Fruit fly (Drosophila melanogaster) whole organism, wandering third instar larva: Measurements from ENCODE around the gene Muc91C.

Experiments
- CrebA ChIP-seq: fragments of 200-800 bp; sonication (Bioruptor generic); optimal IDR thresholded peaks from 2 replicates; lab custom pipeline; 2016; ENCODE audit warnings: missing biosample characterization, mild to moderate bottlenecking, missing genetic modification characterization, borderline replicate concordance
- Dif ChIP-seq: fragments of 200-275, 200-300 bp; sonication (Bioruptor generic); optimal IDR thresholded peaks from 2 replicates; lab custom pipeline; 2018; ENCODE audit warnings: missing biosample characterization, missing genetic modification characterization; ENCODE audit not compliant: partially characterized antibody
- HLH106 ChIP-seq: fragments of 200-800 bp; optimal IDR thresholded peaks from 3 replicates; lab custom pipeline; 2019; ENCODE audit warnings: missing biosample characterization, mild to moderate bottlenecking, missing genetic modification characterization, moderate library complexity
- Hnf4 ChIP-seq: fragments of 200-800 bp; sonication (Bioruptor generic); optimal IDR thresholded peaks from 2 replicates; lab custom pipeline; 2016; ENCODE audit warnings: missing biosample characterization, mild to moderate bottlenecking, missing genetic modification characterization
- Hr83 ChIP-seq: fragments of 200-300 bp; sonication (Bioruptor generic); optimal IDR thresholded peaks from 2 replicates; lab custom pipeline; 2016; ENCODE audit warnings: missing biosample characterization, mild to moderate bottlenecking, missing genetic modification characterization, moderate library complexity; ENCODE audit not compliant: poor library complexity, severe bottlenecking
- Mio ChIP-seq: sonication (Bioruptor generic); optimal IDR thresholded peaks from 2 replicates; lab custom pipeline; 2016; ENCODE audit warnings: missing biosample characterization, missing genetic modification characterization
- Myc ChIP-seq: fragments of >200 bp; optimal IDR thresholded peaks from 2 replicates; lab custom pipeline; 2017
- OdsH ChIP-seq: fragments of 200-800 bp; sonication (Bioruptor generic); optimal IDR thresholded peaks from 2 replicates; lab custom pipeline; 2016; ENCODE audit warnings: missing biosample characterization, mild to moderate bottlenecking, missing genetic modification characterization
- Sp1 ChIP-seq: fragments of 200-800 bp; sonication (Bioruptor generic); optimal IDR thresholded peaks from 3 replicates; lab custom pipeline; 2019; ENCODE audit warnings: missing biosample characterization, mild to moderate bottlenecking, missing genetic modification characterization, moderate library complexity
- br ChIP-seq: fragments of 200-800 bp; sonication (Bioruptor generic); optimal IDR thresholded peaks from 2 replicates; lab custom pipeline; 2016; ENCODE audit warnings: missing biosample characterization, missing genetic modification characterization
- brk ChIP-seq: fragments of 200-800 bp; sonication (Bioruptor generic); optimal IDR thresholded peaks from 2 replicates; lab custom pipeline; 2016; ENCODE audit warnings: missing biosample characterization, mild to moderate bottlenecking, missing genetic modification characterization
- dl ChIP-seq, 2 experiments: fragments of 175-275, 200-275 bp in 1 of 2; fragments of 200-275 bp in 1 of 2; sonication (Bioruptor generic); optimal IDR thresholded peaks; lab custom pipeline; 2018; ENCODE audit warnings: mild to moderate bottlenecking in 2 of 2, missing biosample characterization in 2 of 2, missing genetic modification characterization in 2 of 2, moderate library complexity in 2 of 2; ENCODE audit not compliant: partially characterized antibody in 2 of 2, insufficient read depth in 1 of 2
- dmrt93B ChIP-seq: fragments of 200-800 bp; sonication (Bioruptor generic); optimal IDR thresholded peaks from 2 replicates; lab custom pipeline; 2018; ENCODE audit warnings: missing biosample characterization, mild to moderate bottlenecking, missing genetic modification characterization
- dsf ChIP-seq: sonication (Bioruptor generic); optimal IDR thresholded peaks from 2 replicates; lab custom pipeline; 2016; ENCODE audit warnings: missing biosample characterization, missing genetic modification characterization, borderline replicate concordance
- ey ChIP-seq: fragments of 200-800 bp; sonication (Bioruptor generic); optimal IDR thresholded peaks from 2 replicates; lab custom pipeline; 2016; ENCODE audit warnings: missing biosample characterization, missing genetic modification characterization
- foxo ChIP-seq, 2 experiments: fragments of 200-800 bp; sonication (Bioruptor generic); optimal IDR thresholded peaks; 2 replicates in 1 of 2; 3 replicates in 1 of 2; lab custom pipeline; 2016 to 2017; ENCODE audit warnings: missing biosample characterization in 2 of 2, missing genetic modification characterization in 2 of 2
- fru ChIP-seq: fragments of 200-800 bp; sonication (Bioruptor generic); optimal IDR thresholded peaks from 3 replicates; lab custom pipeline; 2016; ENCODE audit warnings: missing biosample characterization, mild to moderate bottlenecking, missing genetic modification characterization
- h ChIP-seq: fragments of 200-800 bp; sonication (Bioruptor generic); optimal IDR thresholded peaks from 3 replicates; lab custom pipeline; 2016; ENCODE audit warnings: missing biosample characterization, mild to moderate bottlenecking, missing genetic modification characterization
- jim ChIP-seq: fragments of 175-275, 200-325 bp; sonication (Bioruptor generic); optimal IDR thresholded peaks from 2 replicates; lab custom pipeline; 2016; ENCODE audit warnings: missing biosample characterization, mild to moderate bottlenecking, missing genetic modification characterization
- psq ChIP-seq: fragments of 200-800 bp; sonication (Bioruptor generic); optimal IDR thresholded peaks from 3 replicates; lab custom pipeline; 2017; ENCODE audit warnings: missing biosample characterization, mild to moderate bottlenecking, missing genetic modification characterization, moderate library complexity
- rgr ChIP-seq: fragments of 200-800 bp; sonication (Bioruptor generic); optimal IDR thresholded peaks from 3 replicates; lab custom pipeline; 2016; ENCODE audit warnings: missing biosample characterization, mild to moderate bottlenecking, missing genetic modification characterization
- sage ChIP-seq: fragments of 200-800 bp; sonication (Bioruptor generic); optimal IDR thresholded peaks from 2 replicates; lab custom pipeline; 2016; ENCODE audit warnings: missing biosample characterization, mild to moderate bottlenecking, missing genetic modification characterization
- sv ChIP-seq: fragments of 200-800 bp; sonication (Bioruptor generic); optimal IDR thresholded peaks from 3 replicates; lab custom pipeline; 2016; ENCODE audit warnings: missing biosample characterization, missing genetic modification characterization
- tai ChIP-seq: sonication (Bioruptor generic); optimal IDR thresholded peaks from 2 replicates; lab custom pipeline; 2016; ENCODE audit warnings: missing biosample characterization, missing genetic modification characterization
- usp ChIP-seq: fragments of >200 bp; optimal IDR thresholded peaks from 2 replicates; lab custom pipeline; 2017; ENCODE audit warnings: missing biosample characterization, missing genetic modification characterization
- woc ChIP-seq: sonication (Bioruptor generic); optimal IDR thresholded peaks from 2 replicates; lab custom pipeline; 2016; ENCODE audit warnings: missing biosample characterization, mild to moderate bottlenecking, missing genetic modification characterization

Muc91C gene

dm6 chr3R:18739978-18740954 lies 47.7 kb upstream of the Muc91C start:
- peak; percentile 24 for TF ChIP-seq h (GFP tag; lab: Kevin White, UChicago)
- TF ChIP-seq psq (GFP tag; lab: Kevin White, UChicago) = no peak
- peak; percentile 55 for TF ChIP-seq Dif
- TF ChIP-seq foxo (GFP tag; optimal IDR thresholded peaks at IDR 0.05; lab: Kevin White, UChicago) = no peak
- no peak for TF ChIP-seq Mio
- TF ChIP-seq br (GFP tag; lab: Kevin White, UChicago) = no peak
- TF ChIP-seq dl (GFP tag; optimal IDR thresholded peaks at IDR 0.05; lab: Kevin White, UChicago; ENCODE audit: insufficient read depth in 1 of 2, partially characterized antibody in 2 of 2) = peak in 1 of 2 experiments; percentile 47
- no peak for TF ChIP-seq dmrt93B
- peak; percentile 89 for TF ChIP-seq Myc (lab: Kevin White, UChicago)
- peak; percentile 36 for TF ChIP-seq brk
- no peak for TF ChIP-seq dsf (GFP tag; lab: Kevin White, UChicago)
- TF ChIP-seq woc (GFP tag; lab: Kevin White, UChicago) = peak; percentile 81
- TF ChIP-seq rgr = peak; percentile 8
- TF ChIP-seq sage (GFP tag; lab: Kevin White, UChicago) = peak; percentile 68

dm6 chr3R:18739435-18739977 lies 47.0 kb upstream of the Muc91C start:
- TF ChIP-seq Sp1 (peak; percentile 13), foxo (GFP tag; optimal IDR thresholded peaks at IDR 0.05; lab: Kevin White, UChicago) (peak in 1 of 2 experiments; percentile 3), CrebA (GFP tag; lab: Kevin White, UChicago) (no peak)

- TF ChIP-seq Hr83 (GFP tag; lab: Kevin White, UChicago) (peak; percentile 30), OdsH (GFP tag; lab: Kevin White, UChicago) (peak; percentile 53), Myc (lab: Kevin White, UChicago) (no peak), dl (GFP tag; optimal IDR thresholded peaks at IDR 0.05; lab: Kevin White, UChicago; ENCODE audit: insufficient read depth in 1 of 2, partially characterized antibody in 2 of 2) (no peak), HLH106 (tag; lab: Kevin White, UChicago) (no peak), tai (GFP tag; lab: Kevin White, UChicago) (no peak), brk (no peak), ey (peak; percentile 2), woc (GFP tag; lab: Kevin White, UChicago) (peak; percentile 14), foxo (GFP tag; optimal IDR thresholded peaks at IDR 0.05; lab: Kevin White, UChicago) (peak in 1 of 2 experiments; percentile 51), fru (GFP tag; lab: Kevin White, UChicago) (peak; percentile 50), psq (GFP tag; lab: Kevin White, UChicago) (peak; percentile 28)
Measured at dm6 chr3R:18738705-18739434, 46.4 kb upstream of the Muc91C start.

- no peak for TF ChIP-seq dl (GFP tag; optimal IDR thresholded peaks at IDR 0.05; lab: Kevin White, UChicago; ENCODE audit: insufficient read depth in 1 of 2, partially characterized antibody in 2 of 2)
- no peak for TF ChIP-seq OdsH (GFP tag; lab: Kevin White, UChicago)
- TF ChIP-seq h (GFP tag; lab: Kevin White, UChicago) = no peak
- no peak for TF ChIP-seq sv (GFP tag; lab: Kevin White, UChicago)
- no peak for TF ChIP-seq br (GFP tag; lab: Kevin White, UChicago)
- TF ChIP-seq fru (GFP tag; lab: Kevin White, UChicago) = no peak
- TF ChIP-seq usp = no peak
- no peak for TF ChIP-seq Hnf4 (GFP tag; lab: Kevin White, UChicago)
- TF ChIP-seq foxo (GFP tag; optimal IDR thresholded peaks at IDR 0.05; lab: Kevin White, UChicago) = no peak
- no peak for TF ChIP-seq woc (GFP tag; lab: Kevin White, UChicago)
- no peak for TF ChIP-seq HLH106 (tag; lab: Kevin White, UChicago)
- TF ChIP-seq Dif = no peak
- TF ChIP-seq jim (GFP tag; lab: Kevin White, UChicago) = no peak
- TF ChIP-seq, all 38 proteins: peak for 0
Measured at dm6 chr3R:18738086-18738485, 45.6 kb upstream of the Muc91C start.
